Fruit fly (Drosophila melanogaster) whole organism, prepupa: ENCODE measurements around the gene nis.
A peak's percentile ranks its signal among the peaks of the same experiment; 100 is the strongest.

ENCODE experiments used
- Blimp-1 ChIP-seq: fragments of 200-800 bp; sonication (Bioruptor generic); optimal IDR thresholded peaks from 3 replicates; lab custom pipeline; 2017; ENCODE audit warnings: missing biosample characterization, missing genetic modification characterization, mild to moderate bottlenecking, moderate library complexity, missing genetic modification reagents
- CG10631 ChIP-seq: fragments of 200-800 bp; sonication (Bioruptor generic); optimal IDR thresholded peaks from 2 replicates; lab custom pipeline; 2016; ENCODE audit warnings: missing biosample characterization, missing genetic modification characterization
- CG10669 ChIP-seq: fragments of 200-800 bp; sonication (Bioruptor generic); optimal IDR thresholded peaks from 3 replicates; lab custom pipeline; 2018; ENCODE audit warnings: missing biosample characterization, mild to moderate bottlenecking, missing genetic modification characterization, moderate library complexity
- CG11294 ChIP-seq: fragments of 200-800 bp; sonication (Bioruptor generic); IDR thresholded peaks from 2 replicates; pipeline ENCODE4 v1.3.6; 2022; ENCODE audit warnings: missing biosample characterization, missing genetic modification characterization
- CG11762 ChIP-seq: fragments of 200-800 bp; sonication (Bioruptor generic); optimal IDR thresholded peaks from 3 replicates; lab custom pipeline; 2016; ENCODE audit warnings: missing biosample characterization, missing genetic modification characterization; ENCODE audit not compliant: insufficient read depth
- CG11902 ChIP-seq: fragments of 200-800 bp; sonication (Bioruptor generic); optimal IDR thresholded peaks from 3 replicates; lab custom pipeline; 2016; ENCODE audit warnings: missing biosample characterization, missing genetic modification characterization
- CG15336 ChIP-seq: fragments of 200-800 bp; sonication (Bioruptor generic); IDR thresholded peaks from 2 replicates; pipeline ENCODE4 v1.3.6; 2022; ENCODE audit warnings: missing biosample characterization, missing genetic modification characterization
- CG16779 ChIP-seq: fragments of 200-800 bp; sonication (Bioruptor generic); optimal IDR thresholded peaks from 3 replicates; lab custom pipeline; 2017; ENCODE audit warnings: missing biosample characterization, mild to moderate bottlenecking, missing genetic modification characterization
- CG31627 ChIP-seq: fragments of 200-800 bp; sonication (Bioruptor generic); optimal IDR thresholded peaks from 3 replicates; lab custom pipeline; 2016; ENCODE audit warnings: missing biosample characterization, missing genetic modification characterization
- CG32006 ChIP-seq: fragments of 200-800 bp; sonication (Bioruptor generic); optimal IDR thresholded peaks from 3 replicates; lab custom pipeline; 2017; ENCODE audit warnings: missing biosample characterization, mild to moderate bottlenecking, missing genetic modification characterization
- CG34406 ChIP-seq: fragments of 200-800 bp; sonication (Bioruptor generic); optimal IDR thresholded peaks from 3 replicates; lab custom pipeline; 2016; ENCODE audit warnings: missing biosample characterization, missing genetic modification characterization
- CG3919 ChIP-seq: fragments of 200-800 bp; sonication (Bioruptor generic); optimal IDR thresholded peaks from 3 replicates; lab custom pipeline; 2016; ENCODE audit warnings: missing biosample characterization, missing genetic modification characterization
- CG6276 ChIP-seq: fragments of 200-800 bp; sonication (Bioruptor generic); optimal IDR thresholded peaks from 2 replicates; lab custom pipeline; 2017; ENCODE audit warnings: missing biosample characterization, mild to moderate bottlenecking, missing genetic modification characterization
- CG6854 ChIP-seq: fragments of 200-800 bp; sonication (Bioruptor generic); optimal IDR thresholded peaks from 2 replicates; lab custom pipeline; 2017; ENCODE audit warnings: missing biosample characterization, mild to moderate bottlenecking, missing genetic modification characterization
- CG8119 ChIP-seq: fragments of 200-800 bp; sonication (Bioruptor generic); IDR thresholded peaks from 3 replicates; pipeline ENCODE4 v1.3.6; 2022; ENCODE audit warnings: missing biosample characterization, missing genetic modification characterization
- CG8632 ChIP-seq: fragments of 200-800 bp; sonication (Bioruptor generic); optimal IDR thresholded peaks from 3 replicates; lab custom pipeline; 2016; ENCODE audit warnings: missing biosample characterization, missing genetic modification characterization
- CG9139 ChIP-seq: fragments of 200-800 bp; sonication (Bioruptor generic); optimal IDR thresholded peaks from 3 replicates; lab custom pipeline; 2017; ENCODE audit warnings: missing biosample characterization, mild to moderate bottlenecking, missing genetic modification characterization
- Eip75B ChIP-seq: fragments of 200-800 bp; sonication (Bioruptor generic); optimal IDR thresholded peaks from 3 replicates; lab custom pipeline; 2016; ENCODE audit warnings: missing biosample characterization, missing genetic modification characterization
- Eip78C ChIP-seq: fragments of 200-800 bp; sonication (Bioruptor generic); peaks from one replicate; lab custom pipeline; 2016; ENCODE audit warnings: missing biosample characterization, missing genetic modification characterization
- Ets21C ChIP-seq: fragments of 200-800 bp; sonication (Bioruptor generic); optimal IDR thresholded peaks from 3 replicates; lab custom pipeline; 2016; ENCODE audit warnings: missing biosample characterization, missing genetic modification characterization
- Ets96B ChIP-seq: fragments of 200-800 bp; optimal IDR thresholded peaks from 2 replicates; lab custom pipeline; 2019; ENCODE audit warnings: missing biosample characterization, mild to moderate bottlenecking, missing genetic modification characterization, moderate library complexity
- Gug ChIP-seq: fragments of 200-800 bp; sonication (Bioruptor generic); IDR thresholded peaks from 2 replicates; pipeline ENCODE4 v1.3.6; 2022; ENCODE audit warnings: missing biosample characterization, missing genetic modification characterization
- Hr38 ChIP-seq: sonication (Bioruptor generic); optimal IDR thresholded peaks from 2 replicates; lab custom pipeline; 2016; ENCODE audit warnings: missing biosample characterization, missing genetic modification characterization
- Hr39 ChIP-seq: fragments of 200-800 bp; sonication (Bioruptor generic); optimal IDR thresholded peaks from 2 replicates; lab custom pipeline; 2016; ENCODE audit warnings: missing biosample characterization, missing genetic modification characterization
- Hr4 ChIP-seq: fragments of 200-800 bp; sonication (Bioruptor generic); optimal IDR thresholded peaks from 3 replicates; lab custom pipeline; 2016; ENCODE audit warnings: missing biosample characterization, missing genetic modification characterization
- OdsH ChIP-seq: fragments of 200-800 bp; sonication (Bioruptor generic); optimal IDR thresholded peaks from 3 replicates; lab custom pipeline; 2016; ENCODE audit warnings: missing biosample characterization, missing genetic modification characterization
- Sox102F ChIP-seq: fragments of 200-800 bp; sonication (Bioruptor generic); optimal IDR thresholded peaks from 2 replicates; lab custom pipeline; 2016; ENCODE audit warnings: missing biosample characterization, mild to moderate bottlenecking, missing genetic modification characterization
- Sox15 ChIP-seq: fragments of 200-800 bp; sonication (Bioruptor generic); optimal IDR thresholded peaks from 3 replicates; lab custom pipeline; 2016; ENCODE audit warnings: missing biosample characterization, missing genetic modification characterization
- achi ChIP-seq: fragments of 200-800 bp; sonication (Bioruptor generic); optimal IDR thresholded peaks from 3 replicates; lab custom pipeline; 2016; ENCODE audit warnings: missing biosample characterization, missing genetic modification characterization
- acj6 ChIP-seq: fragments of 200-800 bp; sonication (Bioruptor generic); optimal IDR thresholded peaks from 3 replicates; lab custom pipeline; 2016; ENCODE audit warnings: missing biosample characterization, missing genetic modification characterization
- cyc ChIP-seq: fragments of 200-800 bp; sonication (Bioruptor generic); optimal IDR thresholded peaks from 3 replicates; lab custom pipeline; 2016; ENCODE audit warnings: missing biosample characterization, missing genetic modification characterization
- dac ChIP-seq: fragments of 200-800 bp; sonication (Bioruptor generic); optimal IDR thresholded peaks from 2 replicates; lab custom pipeline; 2017; ENCODE audit warnings: missing biosample characterization, mild to moderate bottlenecking, missing genetic modification characterization
- dsx ChIP-seq: fragments of 200-800 bp; optimal IDR thresholded peaks from 3 replicates; lab custom pipeline; 2019; ENCODE audit warnings: missing biosample characterization, mild to moderate bottlenecking, missing genetic modification characterization, moderate library complexity; ENCODE audit not compliant: poor library complexity, severe bottlenecking
- eg ChIP-seq: fragments of 200-800 bp; sonication (Bioruptor generic); IDR thresholded peaks from 3 replicates; pipeline ENCODE4 v1.3.6; 2022; ENCODE audit warnings: missing biosample characterization, missing genetic modification characterization
- fd59A ChIP-seq: fragments of 200-800 bp; sonication (Bioruptor generic); optimal IDR thresholded peaks from 2 replicates; lab custom pipeline; 2017; ENCODE audit warnings: missing biosample characterization, mild to moderate bottlenecking, missing genetic modification characterization, missing genetic modification reagents
- fd85E ChIP-seq: fragments of 200-800 bp; sonication (Bioruptor generic); optimal IDR thresholded peaks from 3 replicates; lab custom pipeline; 2016; ENCODE audit warnings: missing biosample characterization, missing genetic modification characterization
- fkh ChIP-seq: fragments of 200-800 bp; sonication (Bioruptor generic); optimal IDR thresholded peaks from 3 replicates; lab custom pipeline; 2017; ENCODE audit warnings: missing biosample characterization, mild to moderate bottlenecking, missing genetic modification characterization, moderate library complexity
- lz ChIP-seq: fragments of 200-800 bp; sonication (Bioruptor generic); optimal IDR thresholded peaks from 3 replicates; lab custom pipeline; 2016; ENCODE audit warnings: missing biosample characterization, missing genetic modification characterization
- net ChIP-seq: fragments of 200-800 bp; sonication (Bioruptor generic); optimal IDR thresholded peaks from 3 replicates; lab custom pipeline; 2016; ENCODE audit warnings: missing biosample characterization, missing genetic modification characterization
- salr ChIP-seq, 2 experiments: fragments of 200-800 bp; sonication (Bioruptor generic); optimal IDR thresholded peaks; 3 replicates each; lab custom pipeline; 2016 to 2018; ENCODE audit warnings: missing biosample characterization in 2 of 2, missing genetic modification characterization in 2 of 2, mild to moderate bottlenecking in 1 of 2
- spab ChIP-seq: fragments of 200-800 bp; sonication (Bioruptor generic); optimal IDR thresholded peaks from 2 replicates; lab custom pipeline; 2017; ENCODE audit warnings: missing biosample characterization, mild to moderate bottlenecking, missing genetic modification characterization, missing genetic modification reagents
- ss ChIP-seq, 2 experiments: fragments of 200-800 bp; sonication (Bioruptor generic); optimal IDR thresholded peaks; 2 replicates in 1 of 2; 3 replicates in 1 of 2; lab custom pipeline; 2017 to 2018; ENCODE audit warnings: mild to moderate bottlenecking in 2 of 2, missing biosample characterization in 2 of 2, missing genetic modification characterization in 2 of 2, moderate library complexity in 1 of 2
- svp ChIP-seq: fragments of 200-800 bp; sonication (Bioruptor generic); peaks from one replicate; lab custom pipeline; 2016; ENCODE audit warnings: missing biosample characterization, missing genetic modification characterization
- topi ChIP-seq: fragments of 200-800 bp; sonication (Bioruptor generic); optimal IDR thresholded peaks from 3 replicates; lab custom pipeline; 2016; ENCODE audit warnings: missing biosample characterization, missing genetic modification characterization
- vri ChIP-seq: fragments of 200-800 bp; sonication (Bioruptor generic); optimal IDR thresholded peaks from 3 replicates; lab custom pipeline; 2016; ENCODE audit warnings: missing biosample characterization, mild to moderate bottlenecking, missing genetic modification characterization

Gene nis

dm6 chr2L:1568631-1569030 is 18.3 kb downstream of the nis start (continued):
- peak; percentile 18 for TF ChIP-seq CG8632 (GFP tag; lab: Kevin White, UChicago)
- no peak for TF ChIP-seq ss (GFP tag; optimal IDR thresholded peaks at IDR 0.05; lab: Kevin White, UChicago)
- no peak for TF ChIP-seq salr (GFP tag; optimal IDR thresholded peaks at IDR 0.05; lab: Kevin White, UChicago)
- TF ChIP-seq CG10669 (GFP tag; lab: Kevin White, UChicago), result no peak
- peak; percentile 82 for TF ChIP-seq Eip78C (GFP tag; lab: Kevin White, UChicago)
- TF ChIP-seq spab, result no peak
- peak; percentile 56 for TF ChIP-seq topi (GFP tag; lab: Kevin White, UChicago)
- no peak for TF ChIP-seq Gug (GFP tag; lab: Robert Waterston, UW)
- peak; percentile 18 for TF ChIP-seq CG11902
- TF ChIP-seq lz, result peak; percentile 44
- no peak for TF ChIP-seq dsx (GFP tag; lab: Kevin White, UChicago)
- TF ChIP-seq CG11294 (GFP tag; lab: Robert Waterston, UW), result 0 out of 2 replicates have a peak, but pooled peaks have one; percentile 18
- peak; percentile 46 for TF ChIP-seq acj6 (GFP tag; lab: Kevin White, UChicago)
- TF ChIP-seq Hr4 (GFP tag; lab: Kevin White, UChicago), result peak; percentile 14

DNA sequence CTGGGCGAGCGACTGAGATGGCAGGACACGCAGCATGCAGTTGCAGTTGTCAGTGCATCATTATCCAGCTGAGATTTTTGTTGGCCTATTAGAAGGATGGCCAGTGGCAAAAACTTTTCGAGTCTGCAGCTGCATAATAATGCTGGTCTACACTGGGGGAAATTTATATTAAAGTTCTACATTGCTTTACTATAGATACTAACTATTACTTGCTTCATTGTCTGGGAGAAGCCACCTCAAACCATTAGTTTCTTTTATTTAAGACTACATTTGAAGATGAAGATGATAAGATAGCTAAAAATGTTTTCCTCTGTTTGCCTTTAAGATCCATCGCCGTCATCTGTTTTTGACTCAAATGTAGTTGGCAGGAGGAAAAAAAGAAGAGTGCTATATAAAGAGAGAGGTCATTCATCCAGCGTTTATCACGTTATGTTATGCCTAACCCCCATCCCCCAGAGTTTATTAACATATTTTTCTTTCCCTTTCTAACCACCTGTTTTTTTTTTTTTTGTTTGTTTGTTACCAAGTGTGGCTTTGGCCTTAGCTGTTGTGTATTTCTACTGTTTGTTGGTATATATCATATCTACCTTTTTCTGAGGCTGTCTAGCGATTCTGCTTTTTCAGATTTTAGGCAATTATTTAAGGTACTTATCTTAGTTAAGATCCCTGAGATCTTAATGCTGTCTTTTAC is 27.0 kb downstream of the nis start:
- peak; percentile 49 for TF ChIP-seq fkh
- TF ChIP-seq CG3919, result peak; percentile 14
- peak; percentile 73 for TF ChIP-seq Eip78C (GFP tag; lab: Kevin White, UChicago)
- TF ChIP-seq achi (GFP tag; lab: Kevin White, UChicago), result no peak
- no peak for TF ChIP-seq Sox102F (GFP tag; lab: Kevin White, UChicago)
- TF ChIP-seq Hr38 (GFP tag; lab: Kevin White, UChicago), result no peak
- no peak for TF ChIP-seq CG6276 (GFP tag; lab: Kevin White, UChicago)
- TF ChIP-seq CG15336 (GFP tag; lab: Robert Waterston, UW), result no peak
- TF ChIP-seq Gug (GFP tag; lab: Robert Waterston, UW), result no peak
- TF ChIP-seq CG10669 (GFP tag; lab: Kevin White, UChicago), result no peak
- TF ChIP-seq CG9139 (GFP tag; lab: Kevin White, UChicago), result no peak
- TF ChIP-seq cyc, result no peak
- TF ChIP-seq CG6854 (GFP tag; lab: Kevin White, UChicago), result no peak
- no peak for TF ChIP-seq dac (GFP tag; lab: Kevin White, UChicago)
- no peak for TF ChIP-seq svp
- TF ChIP-seq Ets21C (GFP tag; lab: Kevin White, UChicago), result no peak
- no peak for TF ChIP-seq CG10631 (GFP tag; lab: Kevin White, UChicago)
- peak; percentile 31 for TF ChIP-seq CG32006 (GFP tag; lab: Kevin White, UChicago)
- TF ChIP-seq vri, result no peak
- no peak for TF ChIP-seq CG34406
- TF ChIP-seq ss (GFP tag; optimal IDR thresholded peaks at IDR 0.05; lab: Kevin White, UChicago), result no peak
- no peak for TF ChIP-seq CG11902
- TF ChIP-seq Hr39 (GFP tag; lab: Kevin White, UChicago), result no peak
- no peak for TF ChIP-seq CG8632 (GFP tag; lab: Kevin White, UChicago)
- TF ChIP-seq spab, result no peak

DNA sequence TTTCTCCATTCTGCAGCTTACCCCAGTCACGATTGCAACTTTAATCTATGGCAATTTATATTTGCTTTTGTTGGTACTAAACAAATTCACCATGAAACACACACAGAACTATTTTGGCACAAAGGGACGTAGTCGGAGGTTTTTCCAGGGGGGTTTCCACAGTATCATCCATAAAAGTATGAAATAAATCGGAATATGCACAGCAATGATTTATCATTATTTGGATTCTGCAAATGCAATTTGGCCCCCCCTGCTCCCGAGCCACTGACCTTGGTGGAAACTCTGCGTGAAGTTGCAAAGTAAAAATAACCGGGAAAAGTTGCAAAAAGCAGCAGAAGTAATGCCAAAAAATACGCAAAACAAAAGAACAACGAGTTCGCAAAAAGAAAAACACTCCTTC is 29.0 kb downstream of the nis start:
- TF ChIP-seq fd85E (no peak), Ets96B (tag; lab: Kevin White, UChicago) (no peak), spab (no peak), Eip78C (GFP tag; lab: Kevin White, UChicago) (no peak), achi (GFP tag; lab: Kevin White, UChicago) (no peak), topi (GFP tag; lab: Kevin White, UChicago) (no peak), ss (GFP tag; optimal IDR thresholded peaks at IDR 0.05; lab: Kevin White, UChicago) (no peak), CG6854 (GFP tag; lab: Kevin White, UChicago) (no peak), CG31627 (no peak), Sox15 (no peak), fd59A (GFP tag; lab: Kevin White, UChicago) (no peak), CG11762 (GFP tag; lab: Kevin White, UChicago) (peak; percentile 23), CG6276 (GFP tag; lab: Kevin White, UChicago) (peak; percentile 51), CG32006 (GFP tag; lab: Kevin White, UChicago) (peak; percentile 54), CG16779 (tag; lab: Kevin White, UChicago) (no peak), CG8119 (0 out of 3 replicates have a peak, but pooled peaks have one; percentile 32), Eip75B (no peak), vri (no peak), fkh (no peak), eg (GFP tag; lab: Robert Waterston, UW) (peak; percentile 75), Gug (GFP tag; lab: Robert Waterston, UW) (peak; percentile 58), CG11294 (GFP tag; lab: Robert Waterston, UW) (no peak), CG10631 (GFP tag; lab: Kevin White, UChicago) (peak; percentile 4), net (GFP tag; lab: Kevin White, UChicago) (no peak), OdsH (GFP tag; lab: Kevin White, UChicago) (peak; percentile 47), Blimp-1 (no peak)
